Fruit fly (Drosophila melanogaster) whole organism, embryonic: ENCODE results near the gene CG32026.

ENCODE experiments used
- CG1024 ChIP-seq: fragments of 200-800 bp; sonication (Bioruptor generic); IDR thresholded peaks from 2 replicates; pipeline ENCODE4 v1.3.6; 2022; ENCODE audit warnings: missing biosample characterization, missing genetic modification characterization
- CG15696 ChIP-seq: fragments of 200-800 bp; sonication (Bioruptor generic); optimal IDR thresholded peaks from 2 replicates; lab custom pipeline; 2019; ENCODE audit warnings: missing biosample characterization, mild to moderate bottlenecking, missing genetic modification characterization, moderate library complexity
- CG18262 ChIP-seq: fragments of 200-800 bp; optimal IDR thresholded peaks from 3 replicates; lab custom pipeline; 2019; ENCODE audit warnings: missing biosample characterization, mild to moderate bottlenecking, missing genetic modification characterization, moderate library complexity
- CG2129 ChIP-seq: fragments of 200-800 bp; sonication (Bioruptor generic); IDR thresholded peaks from 2 replicates; pipeline ENCODE4 v1.3.6; 2022; ENCODE audit warnings: missing biosample characterization, missing genetic modification characterization; ENCODE audit not compliant: partially characterized antibody
- CG30431 ChIP-seq: fragments of 200-800 bp; sonication (Bioruptor generic); optimal IDR thresholded peaks from 2 replicates; lab custom pipeline; 2017; ENCODE audit warnings: missing biosample characterization, missing genetic modification characterization
- CG31224 ChIP-seq: fragments of 200-800 bp; sonication (Bioruptor generic); IDR thresholded peaks from 2 replicates; pipeline ENCODE4 v1.3.6; 2022; ENCODE audit warnings: missing biosample characterization, missing genetic modification characterization
- CG33213 ChIP-seq: fragments of 200-800 bp; sonication (Bioruptor generic); optimal IDR thresholded peaks from 3 replicates; lab custom pipeline; 2016; ENCODE audit warnings: missing biosample characterization, missing genetic modification characterization
- CG4328 ChIP-seq: fragments of 200-800 bp; sonication (Bioruptor generic); optimal IDR thresholded peaks from 3 replicates; lab custom pipeline; 2017; ENCODE audit warnings: missing biosample characterization, missing genetic modification reagents, missing genetic modification characterization
- CG4404 ChIP-seq: fragments of 200-800 bp; sonication (Bioruptor generic); IDR thresholded peaks from 2 replicates; pipeline ENCODE4 v1.3.6; 2022; ENCODE audit warnings: missing biosample characterization, missing genetic modification characterization
- CG5180 ChIP-seq: fragments of 200-800 bp; sonication (Bioruptor generic); optimal IDR thresholded peaks from 3 replicates; lab custom pipeline; 2017; ENCODE audit warnings: missing biosample characterization, missing genetic modification characterization, mild to moderate bottlenecking, moderate library complexity, missing genetic modification reagents
- CG6175 ChIP-seq: fragments of 200-800 bp; sonication (Bioruptor generic); IDR thresholded peaks from 3 replicates; pipeline ENCODE4 v1.3.6; 2022; ENCODE audit warnings: missing biosample characterization, missing genetic modification characterization
- CG6254 ChIP-seq: fragments of 200-800 bp; sonication (Bioruptor generic); optimal IDR thresholded peaks from 3 replicates; lab custom pipeline; 2017; ENCODE audit warnings: mild to moderate bottlenecking, missing biosample characterization, missing genetic modification reagents, missing genetic modification characterization
- CG7357 ChIP-seq: fragments of 200-800 bp; sonication (Bioruptor generic); IDR thresholded peaks from 3 replicates; pipeline ENCODE4 v1.3.6; 2022; ENCODE audit warnings: missing biosample characterization, missing genetic modification characterization
- CG7987 ChIP-seq: fragments of 200-800 bp; sonication (Bioruptor generic); optimal IDR thresholded peaks from 2 replicates; lab custom pipeline; 2018; ENCODE audit warnings: missing biosample characterization, mild to moderate bottlenecking, missing genetic modification characterization, moderate library complexity
- CG8290 ChIP-seq, 3 experiments: fragments of 200-800 bp; sonication (Bioruptor generic); optimal IDR thresholded peaks; 2 replicates each; lab custom pipeline; 2016 to 2019; ENCODE audit warnings: missing biosample characterization in 3 of 3, missing genetic modification characterization in 3 of 3, mild to moderate bottlenecking in 2 of 3, moderate library complexity in 1 of 3
- CG8765 ChIP-seq: fragments of 200-800 bp; sonication (Bioruptor generic); IDR thresholded peaks from 2 replicates; pipeline ENCODE4 v1.3.6; 2022; ENCODE audit warnings: missing biosample characterization, missing genetic modification characterization
- D19B ChIP-seq: fragments of 200-800 bp; sonication (Bioruptor generic); optimal IDR thresholded peaks from 2 replicates; lab custom pipeline; 2017; ENCODE audit warnings: missing biosample characterization, mild to moderate bottlenecking, missing genetic modification characterization
- Dip3 ChIP-seq: fragments of 200-800 bp; sonication (Bioruptor generic); optimal IDR thresholded peaks from 3 replicates; lab custom pipeline; 2016; ENCODE audit warnings: missing biosample characterization, missing genetic modification characterization
- ERR ChIP-seq: fragments of 200-800 bp; sonication (Bioruptor generic); optimal IDR thresholded peaks from 2 replicates; lab custom pipeline; 2016; ENCODE audit warnings: missing biosample characterization, missing genetic modification characterization
- Ets65A ChIP-seq: fragments of 200-800 bp; sonication (Bioruptor generic); peaks from one replicate; lab custom pipeline; 2016; ENCODE audit warnings: missing biosample characterization, missing genetic modification characterization
- Fer3 ChIP-seq: fragments of 200-800 bp; sonication (Bioruptor generic); optimal IDR thresholded peaks from 2 replicates; lab custom pipeline; 2018; ENCODE audit warnings: missing biosample characterization, mild to moderate bottlenecking, missing genetic modification characterization, moderate library complexity
- HLHmδ ChIP-seq: fragments of 200-800 bp; sonication (Bioruptor generic); optimal IDR thresholded peaks from 2 replicates; lab custom pipeline; 2018; ENCODE audit warnings: missing biosample characterization, mild to moderate bottlenecking, missing genetic modification characterization, moderate library complexity
- Hand ChIP-seq: fragments of 200-800 bp; sonication (Bioruptor generic); optimal IDR thresholded peaks from 2 replicates; lab custom pipeline; 2017; ENCODE audit warnings: mild to moderate bottlenecking, missing biosample characterization, missing genetic modification reagents, missing genetic modification characterization
- Lhr ChIP-seq: fragments of 200-800 bp; sonication (Bioruptor generic); optimal IDR thresholded peaks from 3 replicates; lab custom pipeline; 2017; ENCODE audit warnings: mild to moderate bottlenecking, missing biosample characterization, missing genetic modification reagents, missing genetic modification characterization
- MBD-R2 ChIP-seq: fragments of 200-800 bp; sonication (Bioruptor generic); IDR thresholded peaks from 2 replicates; pipeline ENCODE4 v1.3.6; 2022; ENCODE audit warnings: missing biosample characterization, missing genetic modification characterization
- MTF-1 ChIP-seq: fragments of 200-800 bp; sonication (Bioruptor generic); optimal IDR thresholded peaks from 2 replicates; lab custom pipeline; 2018; ENCODE audit warnings: missing biosample characterization, mild to moderate bottlenecking, missing genetic modification characterization, borderline replicate concordance
- Med ChIP-seq: fragments of 200-800 bp; sonication (Bioruptor generic); peaks from one replicate; lab custom pipeline; 2016; ENCODE audit warnings: missing biosample characterization, missing genetic modification characterization, mild to moderate bottlenecking, inconsistent platforms, moderate library complexity
- Nf-YC ChIP-seq: fragments of 200-800 bp; optimal IDR thresholded peaks from 3 replicates; lab custom pipeline; 2019; ENCODE audit warnings: missing biosample characterization, mild to moderate bottlenecking, missing genetic modification characterization, moderate library complexity
- Ptx1 ChIP-seq: fragments of 200-800 bp; sonication (Bioruptor generic); IDR thresholded peaks from 2 replicates; pipeline ENCODE4 v1.3.6; 2022; ENCODE audit warnings: missing biosample characterization, missing genetic modification characterization
- Sox100B ChIP-seq: fragments of 200-800 bp; sonication (Bioruptor generic); optimal IDR thresholded peaks from 3 replicates; lab custom pipeline; 2018; ENCODE audit warnings: missing biosample characterization, mild to moderate bottlenecking, missing genetic modification characterization
- bowl ChIP-seq: fragments of 200-800 bp; sonication (Bioruptor generic); IDR thresholded peaks from 2 replicates; pipeline ENCODE4 v1.3.6; 2022; ENCODE audit warnings: missing biosample characterization, missing genetic modification characterization
- dmrt11E ChIP-seq: fragments of 200-800 bp; sonication (Bioruptor generic); optimal IDR thresholded peaks from 3 replicates; lab custom pipeline; 2018; ENCODE audit warnings: missing biosample characterization, mild to moderate bottlenecking, missing genetic modification characterization, moderate library complexity
- emc ChIP-seq: fragments of 200-800 bp; sonication (Bioruptor generic); optimal IDR thresholded peaks from 2 replicates; lab custom pipeline; 2016; ENCODE audit warnings: missing biosample characterization, missing genetic modification characterization
- gro ChIP-seq: fragments of 200-800 bp; sonication (Bioruptor generic); optimal IDR thresholded peaks from 2 replicates; lab custom pipeline; 2016; ENCODE audit warnings: missing biosample characterization, missing genetic modification characterization
- gt ChIP-seq: fragments of 200-800 bp; sonication (Bioruptor generic); IDR thresholded peaks from 2 replicates; pipeline ENCODE4 v1.3.6; 2022; ENCODE audit warnings: missing biosample characterization, missing genetic modification characterization
- h ChIP-seq: fragments of >200 bp; optimal IDR thresholded peaks from 2 replicates; lab custom pipeline; 2017
- her ChIP-seq: fragments of 200-800 bp; sonication (Bioruptor generic); optimal IDR thresholded peaks from 2 replicates; lab custom pipeline; 2016; ENCODE audit warnings: missing biosample characterization, missing genetic modification characterization
- knrl ChIP-seq: fragments of 200-800 bp; sonication (Bioruptor generic); IDR thresholded peaks from 3 replicates; pipeline ENCODE4 v1.3.6; 2022; ENCODE audit warnings: missing biosample characterization, missing genetic modification characterization; ENCODE audit not compliant: partially characterized antibody
- lab ChIP-seq: fragments of 200-800 bp; sonication (Bioruptor generic); optimal IDR thresholded peaks from 3 replicates; lab custom pipeline; 2017; ENCODE audit warnings: missing biosample characterization, missing genetic modification characterization, mild to moderate bottlenecking, moderate library complexity, missing genetic modification reagents
- mld ChIP-seq: fragments of 200-800 bp; sonication (Bioruptor generic); IDR thresholded peaks from 3 replicates; pipeline ENCODE4 v1.3.6; 2022; ENCODE audit warnings: missing biosample characterization, missing genetic modification characterization; ENCODE audit not compliant: partially characterized antibody
- pho ChIP-seq: fragments of 200-800 bp; sonication (Bioruptor generic); optimal IDR thresholded peaks from 2 replicates; lab custom pipeline; 2016; ENCODE audit warnings: missing biosample characterization, missing genetic modification characterization
- prd ChIP-seq, 3 experiments: fragments of >200 bp in 2 of 3; fragments of 200-800 bp in 1 of 3; sonication (Bioruptor generic) in 1 of 3; optimal IDR thresholded peaks in 2 of 3; IDR thresholded peaks in 1 of 3; 2 replicates in 2 of 3; 3 replicates in 1 of 3; pipeline versions ENCODE4 v1.3.6 to Lab custom; 2017 to 2022; ENCODE audit warnings: missing biosample characterization in 1 of 3, missing genetic modification characterization in 1 of 3
- sima ChIP-seq: fragments of 200-800 bp; sonication (Bioruptor generic); optimal IDR thresholded peaks from 2 replicates; lab custom pipeline; 2016; ENCODE audit warnings: missing biosample characterization, missing genetic modification characterization
- so ChIP-seq: fragments of 200-800 bp; sonication (Bioruptor generic); IDR thresholded peaks from 3 replicates; pipeline ENCODE4 v1.3.6; 2022; ENCODE audit warnings: missing biosample characterization, missing genetic modification characterization
- tap ChIP-seq: fragments of 200-800 bp; optimal IDR thresholded peaks from 3 replicates; lab custom pipeline; 2019; ENCODE audit warnings: missing biosample characterization, mild to moderate bottlenecking, missing genetic modification characterization, moderate library complexity
- tgo ChIP-seq: fragments of 200-800 bp; sonication (Bioruptor generic); IDR thresholded peaks from 3 replicates; pipeline ENCODE4 v1.3.6; 2022; ENCODE audit warnings: missing biosample characterization, missing genetic modification characterization
- toy ChIP-seq: fragments of 200-800 bp; sonication (Bioruptor generic); IDR thresholded peaks from 2 replicates; pipeline ENCODE4 v1.3.6; 2022; ENCODE audit warnings: missing biosample characterization, missing genetic modification characterization
- ttk ChIP-seq: fragments of 200-800 bp; sonication (Bioruptor generic); IDR thresholded peaks from 2 replicates; pipeline ENCODE4 v2.1.2; 2022; ENCODE audit warnings: missing biosample characterization, missing genetic modification characterization
- z ChIP-seq: fragments of 200-800 bp; sonication (Bioruptor generic); IDR thresholded peaks from 3 replicates; pipeline ENCODE4 v1.3.6; 2022; ENCODE audit warnings: missing biosample characterization, missing genetic modification characterization

CG32026 gene

dm6 chr3L:8827133-8827867, 9.0 kb upstream of the CG32026 start, which contains the start of gene dally (continued):
- TF ChIP-seq tap (peak; percentile 2), toy (no peak), Sox100B (GFP tag; lab: Kevin White, UChicago) (no peak), Hand (GFP tag; lab: Kevin White, UChicago) (peak; percentile 14), CG6254 (GFP tag; lab: Kevin White, UChicago) (peak; percentile 55), Nf-YC (tag; lab: Kevin White, UChicago) (peak; percentile 23), CG2129 (GFP tag; lab: Robert Waterston, UW) (no peak), Lhr (no peak), prd (optimal IDR thresholded peaks at IDR 0.05; lab: Kevin White, UChicago) (no peak), prd (GFP tag; IDR thresholded peaks at IDR 0.05; lab: Robert Waterston, UW) (no peak), MTF-1 (GFP tag; lab: Kevin White, UChicago) (peak; percentile 72), Ets65A (GFP tag; lab: Kevin White, UChicago) (no peak), CG8765 (GFP tag; lab: Robert Waterston, UW) (no peak), Fer3 (no peak), emc (GFP tag; lab: Kevin White, UChicago) (no peak), MBD-R2 (GFP tag; lab: Robert Waterston, UW) (no peak), CG33213 (GFP tag; lab: Kevin White, UChicago) (peak; percentile 6), lab (GFP tag; lab: Kevin White, UChicago) (peak; percentile 46), CG4328 (GFP tag; lab: Kevin White, UChicago) (peak; percentile 15), CG4404 (GFP tag; lab: Robert Waterston, UW) (no peak), CG7987 (GFP tag; lab: Kevin White, UChicago) (peak; percentile 64), pho (GFP tag; lab: Kevin White, UChicago) (no peak), Med (GFP tag; lab: Kevin White, UChicago) (peak; percentile 93), bowl (peak; percentile 41; the same call in 1 of the 2 replicates), Ptx1 (no peak), gro (GFP tag; lab: Kevin White, UChicago) (peak; percentile 75), CG15696 (tag; lab: Kevin White, UChicago) (no peak), sima (GFP tag; lab: Kevin White, UChicago) (no peak), gt (no peak), z (GFP tag; lab: Robert Waterston, UW) (no peak), knrl (GFP tag; lab: Robert Waterston, UW) (peak; percentile 48; the same call in 1 of the 3 replicates), CG1024 (GFP tag; lab: Robert Waterston, UW) (no peak; the same call in 1 of the 2 replicates), CG30431 (GFP tag; lab: Kevin White, UChicago) (no peak), ttk (GFP tag; lab: Robert Waterston, UW) (peak; percentile 5; the same call in 1 of the 2 replicates), CG5180 (GFP tag; lab: Kevin White, UChicago) (peak; percentile 69), tgo (GFP tag; lab: Robert Waterston, UW) (no peak; the same call in 2 of the 3 replicates), dmrt11E (tag; lab: Kevin White, UChicago) (no peak), so (GFP tag; lab: Robert Waterston, UW) (peak; percentile 65; the same call in 2 of the 3 replicates), CG7357 (GFP tag; lab: Robert Waterston, UW) (no peak), CG18262 (peak; percentile 19), Dip3 (GFP tag; lab: Kevin White, UChicago) (no peak), D19B (GFP tag; lab: Kevin White, UChicago) (no peak), mld (GFP tag; lab: Robert Waterston, UW) (no peak; the same call in 2 of the 3 replicates), CG8290 (GFP tag; optimal IDR thresholded peaks at IDR 0.05; lab: Kevin White, UChicago) (no peak), CG8290 (tag; optimal IDR thresholded peaks at IDR 0.05; lab: Kevin White, UChicago) (peak in 1 of 2 experiments; percentile 76), her (GFP tag; lab: Kevin White, UChicago) (peak; percentile 31), HLHmδ (GFP tag; lab: Kevin White, UChicago) (peak; percentile 88), h (lab: Kevin White, UChicago) (no peak), CG31224 (no peak), ERR (GFP tag; lab: Kevin White, UChicago) (no peak), CG6175 (peak; percentile 64; the same call in 2 of the 3 replicates)
